Fruit fly (Drosophila melanogaster): ENCODE results near the gene rod.

The rod gene

dm6 chr3R:31588374-31588773 is 7.6 kb downstream of the rod start, which contains the start of gene CG1635 (continued):
- TF ChIP-seq hb (GFP tag; IDR thresholded peaks at IDR 0.05; ENCODE audit: partially characterized antibody) (peak; percentile 54; the same call in 1 of the 3 replicates), CG8478 (optimal IDR thresholded peaks at IDR 0.05) (no peak)

DNA sequence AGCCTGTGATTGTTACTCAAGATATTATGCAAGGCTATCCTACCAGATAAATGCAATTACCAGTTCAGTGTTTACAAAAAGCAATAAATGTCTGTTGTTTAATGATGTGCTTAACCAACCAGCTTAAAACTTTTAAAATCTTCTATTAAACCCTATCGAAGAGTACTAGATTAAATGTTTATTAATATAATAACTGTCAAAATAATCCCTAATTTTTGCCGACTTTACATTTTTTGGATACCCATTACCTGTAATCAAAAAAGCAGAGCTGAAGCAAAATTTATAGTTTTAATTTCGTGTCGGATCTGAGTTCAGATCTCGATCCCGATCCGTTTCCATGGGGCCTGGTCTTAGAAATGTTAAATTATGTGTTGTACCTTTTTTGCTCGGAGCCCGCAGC is 9.5 kb downstream of the rod start, which contains the start of gene CG1638:
CG1638 (plus strand) TSS at position 301 of the 400 bp plus-strand sequence.
- no peak for TF ChIP-seq Med (GFP tag)
- no peak for TF ChIP-seq vvl (GFP tag; IDR thresholded peaks at IDR 0.05)
- no peak for TF ChIP-seq CG4820 (GFP tag; optimal IDR thresholded peaks at IDR 0.05)
- no peak for TF ChIP-seq CG8089 (GFP tag; optimal IDR thresholded peaks at IDR 0.05)
- no peak for TF ChIP-seq tin (GFP tag; optimal IDR thresholded peaks at IDR 0.05)
- TF ChIP-seq CG4617 (GFP tag; optimal IDR thresholded peaks at IDR 0.05; ENCODE audit: borderline replicate concordance), result no peak
- TF ChIP-seq ac (GFP tag; optimal IDR thresholded peaks at IDR 0.05), result no peak
- no peak for TF ChIP-seq onecut (GFP tag; IDR thresholded peaks at IDR 0.05)
- TF ChIP-seq ato (GFP tag; IDR thresholded peaks at IDR 0.05; ENCODE audit: partially characterized antibody), result no peak
- no peak for TF ChIP-seq Sin3A (optimal IDR thresholded peaks at IDR 0.05)
- no peak for TF ChIP-seq CG10543 (GFP tag; optimal IDR thresholded peaks at IDR 0.05)
- no peak for TF ChIP-seq CG18764 (GFP tag; optimal IDR thresholded peaks at IDR 0.05)
- TF ChIP-seq zfh1 (GFP tag; IDR thresholded peaks at IDR 0.05), result no peak

DNA sequence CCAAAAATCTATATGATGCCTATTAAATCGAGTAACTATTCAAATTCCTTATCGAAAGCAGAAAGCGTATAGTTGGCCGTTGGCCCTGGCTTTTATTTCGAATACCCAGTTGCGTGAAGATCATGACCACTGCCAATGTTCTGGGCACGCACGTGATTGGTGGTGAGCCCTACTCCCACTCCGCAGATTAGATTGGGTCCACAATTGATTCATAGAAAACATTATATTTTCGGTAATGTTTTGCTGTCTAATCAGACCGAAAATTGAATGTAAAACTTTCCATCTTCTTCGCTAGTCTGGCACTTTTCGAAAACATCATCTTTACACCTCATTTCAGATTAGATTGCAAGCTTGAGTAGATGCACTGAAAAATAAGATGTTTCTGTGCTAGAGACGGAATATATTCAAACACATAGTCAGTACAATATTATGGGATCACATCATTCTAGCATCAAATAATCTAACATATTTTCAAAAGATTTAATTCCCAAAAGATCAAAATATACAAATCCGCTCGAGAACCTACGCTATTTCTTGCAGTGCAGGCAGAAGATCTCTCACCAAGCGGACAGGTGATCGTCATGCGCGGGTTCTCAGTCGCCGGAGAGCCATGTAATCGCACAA is 11.6 kb downstream of the rod start, which contains the start of gene CG1774:
CG1774 (plus strand) TSS at position 548 of the 624 bp plus-strand sequence.
- TF ChIP-seq Optix (GFP tag; IDR thresholded peaks at IDR 0.05), result 0 out of 3 replicates have a peak, but pooled peaks have one; percentile 52
- TF ChIP-seq btn (GFP tag; optimal IDR thresholded peaks at IDR 0.05), result peak; percentile 36
- TF ChIP-seq CG3838 (GFP tag; optimal IDR thresholded peaks at IDR 0.05), result peak; percentile 31
- 0 out of 2 replicates have a peak, but pooled peaks have one; percentile 6 for TF ChIP-seq CG43689 (GFP tag; IDR thresholded peaks at IDR 0.05)
- TF ChIP-seq CG3163 (GFP tag; optimal IDR thresholded peaks at IDR 0.05), result peak; percentile 55
- TF ChIP-seq CG8388 (GFP tag; optimal IDR thresholded peaks at IDR 0.05), result peak; percentile 53
- TF ChIP-seq fu2 (GFP tag; optimal IDR thresholded peaks at IDR 0.05), result peak; percentile 77
- peak; percentile 44 for TF ChIP-seq CG6254 (GFP tag; optimal IDR thresholded peaks at IDR 0.05)
- peak; percentile 88 for TF ChIP-seq Fer3 (tag; optimal IDR thresholded peaks at IDR 0.05)
- peak; percentile 83 for TF ChIP-seq CG14441 (GFP tag; IDR thresholded peaks at IDR 0.05)
- TF ChIP-seq ato (GFP tag; IDR thresholded peaks at IDR 0.05; ENCODE audit: partially characterized antibody), result no peak
- peak; percentile 70 for TF ChIP-seq az2 (GFP tag; optimal IDR thresholded peaks at IDR 0.05)
- no peak for TF ChIP-seq CG10431 (GFP tag; optimal IDR thresholded peaks at IDR 0.05)
- TF ChIP-seq CG1529 (GFP tag; optimal IDR thresholded peaks at IDR 0.05), result peak; percentile 37
- TF ChIP-seq Hmx (GFP tag; optimal IDR thresholded peaks at IDR 0.05), result peak; percentile 34
- peak; percentile 35 for TF ChIP-seq CG14710 (tag; optimal IDR thresholded peaks at IDR 0.05)
- no peak for TF ChIP-seq CG33557 (GFP tag; optimal IDR thresholded peaks at IDR 0.05)
- peak; percentile 59 for TF ChIP-seq Taf1 (GFP tag; IDR thresholded peaks at IDR 0.05)
- no peak for TF ChIP-seq BEAF-32 (GFP tag; optimal IDR thresholded peaks at IDR 0.05)
- TF ChIP-seq CG9932 (GFP tag; IDR thresholded peaks at IDR 0.05), result peak; percentile 83
- TF ChIP-seq slbo (GFP tag; IDR thresholded peaks at IDR 0.05), result peak; percentile 91
- peak; percentile 74 for TF ChIP-seq Side (GFP tag; optimal IDR thresholded peaks at IDR 0.05)
- peak; percentile 39 for TF ChIP-seq CG4282 (GFP tag; optimal IDR thresholded peaks at IDR 0.05)
- peak; percentile 82 for TF ChIP-seq sob (GFP tag; IDR thresholded peaks at IDR 0.05)
- TF ChIP-seq D19A (tag; optimal IDR thresholded peaks at IDR 0.05), result peak; percentile 54
- TF ChIP-seq chn (GFP tag; optimal IDR thresholded peaks at IDR 0.05), result peak; percentile 49
- peak; percentile 82 for TF ChIP-seq CHES-1-like (GFP tag; optimal IDR thresholded peaks at IDR 0.05)
- peak; percentile 16 to 73 for TF ChIP-seq Hr51 (GFP tag; optimal IDR thresholded peaks at IDR 0.05)
- TF ChIP-seq CG16779 (GFP tag; IDR thresholded peaks at IDR 0.05), result peak; percentile 71; the same call in 1 of the 2 replicates
- TF ChIP-seq row (GFP tag; IDR thresholded peaks at IDR 0.05), result peak; percentile 89
- no peak for TF ChIP-seq CG31388 (GFP tag; optimal IDR thresholded peaks at IDR 0.05)
- TF ChIP-seq gfzf (GFP tag; optimal IDR thresholded peaks at IDR 0.05), result no peak
- peak; percentile 42 for TF ChIP-seq CG5245 (GFP tag; optimal IDR thresholded peaks at IDR 0.05)
- TF ChIP-seq E2f1 (GFP tag; IDR thresholded peaks at IDR 0.05), result peak; percentile 67

Data from whole organism, embryonic.